Fruit fly (Drosophila melanogaster) whole organism, prepupa: ENCODE data around the gene sra.

Experiments used
- Blimp-1 ChIP-seq: fragments of 200-800 bp; sonication (Bioruptor generic); optimal IDR thresholded peaks from 3 replicates; lab custom pipeline; 2017; ENCODE audit warnings: missing biosample characterization, missing genetic modification characterization, mild to moderate bottlenecking, moderate library complexity, missing genetic modification reagents
- CG10669 ChIP-seq: fragments of 200-800 bp; sonication (Bioruptor generic); optimal IDR thresholded peaks from 3 replicates; lab custom pipeline; 2018; ENCODE audit warnings: missing biosample characterization, mild to moderate bottlenecking, missing genetic modification characterization, moderate library complexity
- CG11294 ChIP-seq: fragments of 200-800 bp; sonication (Bioruptor generic); IDR thresholded peaks from 2 replicates; pipeline ENCODE4 v1.3.6; 2022; ENCODE audit warnings: missing biosample characterization, missing genetic modification characterization
- CG1621 ChIP-seq: fragments of 200-800 bp; sonication (Bioruptor generic); optimal IDR thresholded peaks from 3 replicates; lab custom pipeline; 2018; ENCODE audit warnings: missing biosample characterization, mild to moderate bottlenecking, missing genetic modification characterization
- CG16779 ChIP-seq: fragments of 200-800 bp; sonication (Bioruptor generic); optimal IDR thresholded peaks from 3 replicates; lab custom pipeline; 2017; ENCODE audit warnings: missing biosample characterization, mild to moderate bottlenecking, missing genetic modification characterization
- CG3032 ChIP-seq: fragments of 200-800 bp; optimal IDR thresholded peaks from 2 replicates; lab custom pipeline; 2019; ENCODE audit warnings: missing biosample characterization, mild to moderate bottlenecking, missing genetic modification characterization, moderate library complexity
- CG34406 ChIP-seq: fragments of 200-800 bp; sonication (Bioruptor generic); optimal IDR thresholded peaks from 3 replicates; lab custom pipeline; 2016; ENCODE audit warnings: missing biosample characterization, missing genetic modification characterization
- CG6276 ChIP-seq: fragments of 200-800 bp; sonication (Bioruptor generic); optimal IDR thresholded peaks from 2 replicates; lab custom pipeline; 2017; ENCODE audit warnings: missing biosample characterization, mild to moderate bottlenecking, missing genetic modification characterization
- CG6808 ChIP-seq: fragments of 200-800 bp; sonication (Bioruptor generic); optimal IDR thresholded peaks from 3 replicates; lab custom pipeline; 2017; ENCODE audit warnings: missing biosample characterization, missing genetic modification characterization, mild to moderate bottlenecking, moderate library complexity, missing genetic modification reagents
- CG6854 ChIP-seq: fragments of 200-800 bp; sonication (Bioruptor generic); optimal IDR thresholded peaks from 2 replicates; lab custom pipeline; 2017; ENCODE audit warnings: missing biosample characterization, mild to moderate bottlenecking, missing genetic modification characterization
- CG9139 ChIP-seq: fragments of 200-800 bp; sonication (Bioruptor generic); optimal IDR thresholded peaks from 3 replicates; lab custom pipeline; 2017; ENCODE audit warnings: missing biosample characterization, mild to moderate bottlenecking, missing genetic modification characterization
- Eip75B ChIP-seq: fragments of 200-800 bp; sonication (Bioruptor generic); optimal IDR thresholded peaks from 3 replicates; lab custom pipeline; 2016; ENCODE audit warnings: missing biosample characterization, missing genetic modification characterization
- Eip78C ChIP-seq: fragments of 200-800 bp; sonication (Bioruptor generic); peaks from one replicate; lab custom pipeline; 2016; ENCODE audit warnings: missing biosample characterization, missing genetic modification characterization
- Eip93F ChIP-seq: fragments of 200-800 bp; sonication (Bioruptor generic); optimal IDR thresholded peaks from 2 replicates; lab custom pipeline; 2016; ENCODE audit warnings: missing biosample characterization, mild to moderate bottlenecking, missing genetic modification characterization
- Ets21C ChIP-seq: fragments of 200-800 bp; sonication (Bioruptor generic); optimal IDR thresholded peaks from 3 replicates; lab custom pipeline; 2016; ENCODE audit warnings: missing biosample characterization, missing genetic modification characterization
- Ets96B ChIP-seq: fragments of 200-800 bp; optimal IDR thresholded peaks from 2 replicates; lab custom pipeline; 2019; ENCODE audit warnings: missing biosample characterization, mild to moderate bottlenecking, missing genetic modification characterization, moderate library complexity
- Hr38 ChIP-seq: sonication (Bioruptor generic); optimal IDR thresholded peaks from 2 replicates; lab custom pipeline; 2016; ENCODE audit warnings: missing biosample characterization, missing genetic modification characterization
- Hr39 ChIP-seq: fragments of 200-800 bp; sonication (Bioruptor generic); optimal IDR thresholded peaks from 2 replicates; lab custom pipeline; 2016; ENCODE audit warnings: missing biosample characterization, missing genetic modification characterization
- Lpt ChIP-seq: fragments of 200-800 bp; sonication (Bioruptor generic); optimal IDR thresholded peaks from 3 replicates; lab custom pipeline; 2016; ENCODE audit warnings: missing biosample characterization, missing genetic modification characterization
- Met ChIP-seq: fragments of 200-800 bp; sonication (Bioruptor generic); optimal IDR thresholded peaks from 3 replicates; lab custom pipeline; 2016; ENCODE audit warnings: missing biosample characterization, missing genetic modification characterization
- OdsH ChIP-seq: fragments of 200-800 bp; sonication (Bioruptor generic); optimal IDR thresholded peaks from 3 replicates; lab custom pipeline; 2016; ENCODE audit warnings: missing biosample characterization, missing genetic modification characterization
- Sox102F ChIP-seq: fragments of 200-800 bp; sonication (Bioruptor generic); optimal IDR thresholded peaks from 2 replicates; lab custom pipeline; 2016; ENCODE audit warnings: missing biosample characterization, mild to moderate bottlenecking, missing genetic modification characterization
- Sox14 ChIP-seq: fragments of 200-800 bp; sonication (Bioruptor generic); optimal IDR thresholded peaks from 3 replicates; lab custom pipeline; 2016; ENCODE audit warnings: missing biosample characterization, missing genetic modification characterization
- Sox15 ChIP-seq: fragments of 200-800 bp; sonication (Bioruptor generic); optimal IDR thresholded peaks from 3 replicates; lab custom pipeline; 2016; ENCODE audit warnings: missing biosample characterization, missing genetic modification characterization
- dsx ChIP-seq: fragments of 200-800 bp; optimal IDR thresholded peaks from 3 replicates; lab custom pipeline; 2019; ENCODE audit warnings: missing biosample characterization, mild to moderate bottlenecking, missing genetic modification characterization, moderate library complexity; ENCODE audit not compliant: poor library complexity, severe bottlenecking
- fkh ChIP-seq: fragments of 200-800 bp; sonication (Bioruptor generic); optimal IDR thresholded peaks from 3 replicates; lab custom pipeline; 2017; ENCODE audit warnings: missing biosample characterization, mild to moderate bottlenecking, missing genetic modification characterization, moderate library complexity
- lz ChIP-seq: fragments of 200-800 bp; sonication (Bioruptor generic); optimal IDR thresholded peaks from 3 replicates; lab custom pipeline; 2016; ENCODE audit warnings: missing biosample characterization, missing genetic modification characterization
- net ChIP-seq: fragments of 200-800 bp; sonication (Bioruptor generic); optimal IDR thresholded peaks from 3 replicates; lab custom pipeline; 2016; ENCODE audit warnings: missing biosample characterization, missing genetic modification characterization
- pdm3 ChIP-seq: fragments of 200-800 bp; sonication (Bioruptor generic); optimal IDR thresholded peaks from 3 replicates; lab custom pipeline; 2016; ENCODE audit warnings: missing biosample characterization, missing genetic modification characterization
- spab ChIP-seq: fragments of 200-800 bp; sonication (Bioruptor generic); optimal IDR thresholded peaks from 2 replicates; lab custom pipeline; 2017; ENCODE audit warnings: missing biosample characterization, mild to moderate bottlenecking, missing genetic modification characterization, missing genetic modification reagents
- ss ChIP-seq, 2 experiments: fragments of 200-800 bp; sonication (Bioruptor generic); optimal IDR thresholded peaks; 2 replicates in 1 of 2; 3 replicates in 1 of 2; lab custom pipeline; 2017 to 2018; ENCODE audit warnings: mild to moderate bottlenecking in 2 of 2, missing biosample characterization in 2 of 2, missing genetic modification characterization in 2 of 2, moderate library complexity in 1 of 2
- svp ChIP-seq: fragments of 200-800 bp; sonication (Bioruptor generic); peaks from one replicate; lab custom pipeline; 2016; ENCODE audit warnings: missing biosample characterization, missing genetic modification characterization
- vri ChIP-seq: fragments of 200-800 bp; sonication (Bioruptor generic); optimal IDR thresholded peaks from 3 replicates; lab custom pipeline; 2016; ENCODE audit warnings: missing biosample characterization, mild to moderate bottlenecking, missing genetic modification characterization

The sra gene

DNA sequence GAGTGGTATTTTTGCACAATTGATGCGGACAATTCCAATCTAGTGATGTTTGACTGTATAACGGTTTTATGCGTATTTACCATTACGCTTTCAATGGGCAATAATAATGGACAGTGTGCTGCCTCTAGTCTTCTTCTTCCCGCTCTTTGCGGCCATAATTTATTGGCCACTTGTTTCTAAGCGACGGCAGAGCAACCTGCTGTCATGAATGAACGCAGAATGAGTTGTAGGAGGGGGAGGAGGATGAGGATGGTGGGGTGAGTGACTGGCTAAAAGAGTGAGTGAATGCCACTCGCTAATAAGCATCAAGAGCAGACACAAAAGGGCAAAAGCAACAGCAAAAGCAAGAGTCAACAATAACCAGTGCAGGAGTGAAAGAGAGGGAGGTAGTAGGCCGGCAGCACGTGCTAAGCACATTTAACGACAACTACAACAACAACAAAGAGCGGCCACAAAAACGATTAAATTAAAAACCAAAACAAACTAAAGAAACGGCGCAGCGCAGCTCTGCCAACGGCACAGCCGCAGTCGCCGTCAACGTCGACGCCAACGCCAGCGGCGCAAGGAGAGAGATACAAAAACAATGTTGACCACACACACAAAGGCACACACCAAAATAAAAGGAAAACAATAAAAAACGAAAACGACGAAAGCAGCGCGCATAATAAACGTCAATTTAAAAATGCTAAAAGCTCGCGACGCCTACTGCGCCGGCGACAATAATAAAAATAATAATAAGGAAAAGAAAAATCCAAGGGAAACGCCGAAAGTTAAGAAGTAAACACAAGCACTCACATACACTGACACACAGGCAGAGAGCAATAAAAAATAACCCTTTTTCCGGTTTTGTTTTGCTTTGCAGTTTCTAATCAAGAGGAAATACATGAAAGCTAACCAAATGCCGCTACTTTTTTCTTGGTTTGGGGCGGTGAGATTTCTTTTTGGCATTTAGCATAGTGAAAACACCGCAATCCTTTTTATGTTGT, 42.2 kb downstream of the sra start:
- TF ChIP-seq Met (GFP tag; lab: Kevin White, UChicago), result peak; percentile 32
- peak; percentile 77 for TF ChIP-seq svp (GFP tag; lab: Kevin White, UChicago)
- peak; percentile 57 for TF ChIP-seq vri (GFP tag; lab: Kevin White, UChicago)
- TF ChIP-seq Eip93F (GFP tag; lab: Kevin White, UChicago), result peak; percentile 44
- TF ChIP-seq Sox14 (GFP tag; lab: Kevin White, UChicago), result peak; percentile 17
- TF ChIP-seq CG6808 (GFP tag; lab: Kevin White, UChicago), result peak; percentile 68
- TF ChIP-seq lz (GFP tag; lab: Kevin White, UChicago), result no peak
- peak; percentile 19 for TF ChIP-seq Blimp-1 (GFP tag; lab: Kevin White, UChicago)
- peak; percentile 74 for TF ChIP-seq CG9139
- TF ChIP-seq Sox102F (GFP tag; lab: Kevin White, UChicago), result peak; percentile 50
- no peak for TF ChIP-seq Hr38 (GFP tag; lab: Kevin White, UChicago)
- peak; percentile 30 for TF ChIP-seq CG1621
- peak; percentile 83 for TF ChIP-seq CG6854 (GFP tag; lab: Kevin White, UChicago)
- peak; percentile 16 for TF ChIP-seq Eip75B
- no peak for TF ChIP-seq CG34406
- peak; percentile 83 for TF ChIP-seq dsx (GFP tag; lab: Kevin White, UChicago)
- peak; percentile 40 for TF ChIP-seq Ets96B (tag; lab: Kevin White, UChicago)
- TF ChIP-seq fkh (GFP tag; lab: Kevin White, UChicago), result peak; percentile 74
- no peak for TF ChIP-seq OdsH (GFP tag; lab: Kevin White, UChicago)
- no peak for TF ChIP-seq Sox15
- TF ChIP-seq net (GFP tag; lab: Kevin White, UChicago), result peak; percentile 5
- peak; percentile 43 for TF ChIP-seq CG6276
- peak; percentile 63 to 78 for TF ChIP-seq ss (GFP tag; optimal IDR thresholded peaks at IDR 0.05; lab: Kevin White, UChicago)
- peak; percentile 8 for TF ChIP-seq spab (GFP tag; lab: Kevin White, UChicago)
- peak; percentile 30 for TF ChIP-seq Lpt (GFP tag; lab: Kevin White, UChicago)
- TF ChIP-seq Ets21C (GFP tag; lab: Kevin White, UChicago), result no peak
- peak; percentile 71 for TF ChIP-seq Eip78C (GFP tag; lab: Kevin White, UChicago)
- no peak for TF ChIP-seq Hr39 (GFP tag; lab: Kevin White, UChicago)
- peak; percentile 27 for TF ChIP-seq CG3032 (tag; lab: Kevin White, UChicago)

DNA sequence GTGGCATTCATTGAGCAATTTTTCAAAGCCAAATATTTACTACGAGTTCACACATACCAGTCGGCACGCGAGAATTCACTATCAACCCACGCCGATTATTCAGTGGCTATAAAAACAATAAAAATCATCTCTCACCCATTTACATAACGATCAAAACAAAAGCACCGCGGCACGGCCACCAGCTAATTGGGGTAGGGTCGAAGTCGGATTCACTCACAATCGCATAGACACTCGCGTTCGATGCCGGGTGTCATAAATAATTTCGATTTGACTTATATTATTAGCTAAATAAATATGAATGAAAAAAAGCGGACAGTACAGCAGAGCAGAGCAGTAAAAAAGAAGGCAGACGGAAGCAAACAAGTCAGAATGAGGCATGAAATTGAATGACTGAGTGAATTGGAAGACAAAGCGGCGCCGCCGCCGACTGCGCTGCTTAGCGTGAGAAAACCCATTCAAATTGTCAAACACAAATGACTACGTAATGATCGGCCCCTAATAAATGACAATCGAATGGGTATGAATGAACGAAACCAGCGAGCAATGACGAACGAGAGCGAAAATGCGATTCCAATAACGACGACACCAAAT, 43.4 kb downstream of the sra start:
- TF ChIP-seq CG10669, result no peak
- TF ChIP-seq svp (GFP tag; lab: Kevin White, UChicago), result peak; percentile 64
- no peak for TF ChIP-seq pdm3 (GFP tag; lab: Kevin White, UChicago)
- peak; percentile 90 for TF ChIP-seq fkh (GFP tag; lab: Kevin White, UChicago)
- TF ChIP-seq dsx (GFP tag; lab: Kevin White, UChicago), result no peak
- TF ChIP-seq CG11294, result no peak
- TF ChIP-seq Eip78C (GFP tag; lab: Kevin White, UChicago), result peak; percentile 2
- TF ChIP-seq ss (GFP tag; optimal IDR thresholded peaks at IDR 0.05; lab: Kevin White, UChicago), result no peak
- TF ChIP-seq Eip75B, result no peak
- peak; percentile 41 for TF ChIP-seq vri (GFP tag; lab: Kevin White, UChicago)
- no peak for TF ChIP-seq CG6854 (GFP tag; lab: Kevin White, UChicago)
- TF ChIP-seq Ets96B (tag; lab: Kevin White, UChicago), result no peak
- no peak for TF ChIP-seq CG16779 (tag; lab: Kevin White, UChicago)
